Worm (Caenorhabditis elegans) whole organism, L4/young adult: Measurements from ENCODE around the gene mrpl-45.

Source experiments
- W03F9.2 ChIP-seq: fragments of 150-350 bp; optimal IDR thresholded peaks from 2 replicates; lab custom pipeline; 2014; ENCODE audit warnings: missing biosample characterization, missing genetic modification characterization
- dao-5 ChIP-seq: sonication (generic microtip); optimal IDR thresholded peaks from 2 replicates; lab custom pipeline; 2016; ENCODE audit warnings: missing genotype, missing genetic modification characterization, moderate library complexity, missing compliant biosample characterization
- him-1 ChIP-seq: sonication (generic microtip); optimal IDR thresholded peaks from 2 replicates; lab custom pipeline; 2016; ENCODE audit warnings: missing genotype, missing genetic modification reagents, missing genetic modification characterization, missing compliant biosample characterization

Gene mrpl-45

ce11 chrIII:1221995-1222394 lies 20.2 kb upstream of the mrpl-45 start:
- TF ChIP-seq dao-5 (tag; lab: Kevin White, UChicago) (no peak), W03F9.2 (tag; lab: Kevin White, UChicago) (no peak), him-1 (tag; lab: Kevin White, UChicago) (no peak)

- TF ChIP-seq W03F9.2 (tag; lab: Kevin White, UChicago) (no peak), him-1 (tag; lab: Kevin White, UChicago) (no peak), dao-5 (tag; lab: Kevin White, UChicago) (no peak)
These were observed 18.2 kb upstream of the mrpl-45 start for ce11 chrIII:1220012-1220411.

ce11 chrIII:1218998-1219397 lies 17.2 kb upstream of the mrpl-45 start:
- TF ChIP-seq him-1 (tag; lab: Kevin White, UChicago) (no peak), W03F9.2 (tag; lab: Kevin White, UChicago) (no peak), dao-5 (tag; lab: Kevin White, UChicago) (no peak)

- TF ChIP-seq W03F9.2 (tag; lab: Kevin White, UChicago): no peak
- TF ChIP-seq him-1 (tag; lab: Kevin White, UChicago): no peak
- no peak for TF ChIP-seq dao-5 (tag; lab: Kevin White, UChicago)
These were observed 16.4 kb upstream of the mrpl-45 start for ce11 chrIII:1218221-1218620.

ce11 chrIII:1216096-1216495 lies 14.3 kb upstream of the mrpl-45 start:
- TF ChIP-seq dao-5 (tag; lab: Kevin White, UChicago) (no peak), W03F9.2 (tag; lab: Kevin White, UChicago) (no peak), him-1 (tag; lab: Kevin White, UChicago) (no peak)

- no peak for TF ChIP-seq dao-5 (tag; lab: Kevin White, UChicago)
- TF ChIP-seq him-1 (tag; lab: Kevin White, UChicago): no peak
- TF ChIP-seq W03F9.2 (tag; lab: Kevin White, UChicago): no peak
These were observed 12.9 kb upstream of the mrpl-45 start, which contains the start of gene Y119D3B.21 for ce11 chrIII:1214680-1215079. TSS of gene Y119D3B.21 (plus strand) at chrIII:1215000.

- TF ChIP-seq W03F9.2 (tag; lab: Kevin White, UChicago) (no peak), dao-5 (tag; lab: Kevin White, UChicago) (no peak), him-1 (tag; lab: Kevin White, UChicago) (no peak)
These were observed 12.4 kb upstream of the mrpl-45 start for ce11 chrIII:1214121-1214673.

ce11 chrIII:1210638-1211037 lies 8.8 kb upstream of the mrpl-45 start:
- TF ChIP-seq him-1 (tag; lab: Kevin White, UChicago) (no peak), W03F9.2 (tag; lab: Kevin White, UChicago) (no peak), dao-5 (tag; lab: Kevin White, UChicago) (no peak)

ce11 chrIII:1207852-1208251 lies 6.0 kb upstream of the mrpl-45 start, which contains the start of gene orc-3:
TSS of gene orc-3 (plus strand) at chrIII:1208133.
- TF ChIP-seq W03F9.2 (tag; lab: Kevin White, UChicago): no peak
- no peak for TF ChIP-seq dao-5 (tag; lab: Kevin White, UChicago)
- TF ChIP-seq him-1 (tag; lab: Kevin White, UChicago): no peak

- TF ChIP-seq W03F9.2 (tag; lab: Kevin White, UChicago) (no peak), dao-5 (tag; lab: Kevin White, UChicago) (no peak), him-1 (tag; lab: Kevin White, UChicago) (no peak)
These were observed 5.2 kb upstream of the mrpl-45 start for ce11 chrIII:1207027-1207426.

ce11 chrIII:1206331-1206730 lies 4.5 kb upstream of the mrpl-45 start:
- TF ChIP-seq dao-5 (tag; lab: Kevin White, UChicago): no peak
- TF ChIP-seq W03F9.2 (tag; lab: Kevin White, UChicago): no peak
- no peak for TF ChIP-seq him-1 (tag; lab: Kevin White, UChicago)

- TF ChIP-seq him-1 (tag; lab: Kevin White, UChicago) (no peak), W03F9.2 (tag; lab: Kevin White, UChicago) (no peak), dao-5 (tag; lab: Kevin White, UChicago) (no peak)
These were observed 3.6 kb upstream of the mrpl-45 start for ce11 chrIII:1205421-1205820.

ce11 chrIII:1196192-1196591 lies 5.6 kb downstream of the mrpl-45 start, which contains the start of gene dss-1:
TSS of gene dss-1 (minus strand) at chrIII:1196292.
- no peak for TF ChIP-seq him-1 (tag; lab: Kevin White, UChicago)
- no peak for TF ChIP-seq dao-5 (tag; lab: Kevin White, UChicago)
- TF ChIP-seq W03F9.2 (tag; lab: Kevin White, UChicago): no peak

ce11 chrIII:1193326-1193862 lies 8.4 kb downstream of the mrpl-45 start, which contains the start of gene Y119D3B.14:
TSS of gene Y119D3B.14 (minus strand) at chrIII:1193812.
- TF ChIP-seq dao-5 (tag; lab: Kevin White, UChicago) (no peak), W03F9.2 (tag; lab: Kevin White, UChicago) (no peak), him-1 (tag; lab: Kevin White, UChicago) (no peak)
